Fruit fly (Drosophila melanogaster): ENCODE data around the gene CG8852.

Gene CG8852

DNA sequence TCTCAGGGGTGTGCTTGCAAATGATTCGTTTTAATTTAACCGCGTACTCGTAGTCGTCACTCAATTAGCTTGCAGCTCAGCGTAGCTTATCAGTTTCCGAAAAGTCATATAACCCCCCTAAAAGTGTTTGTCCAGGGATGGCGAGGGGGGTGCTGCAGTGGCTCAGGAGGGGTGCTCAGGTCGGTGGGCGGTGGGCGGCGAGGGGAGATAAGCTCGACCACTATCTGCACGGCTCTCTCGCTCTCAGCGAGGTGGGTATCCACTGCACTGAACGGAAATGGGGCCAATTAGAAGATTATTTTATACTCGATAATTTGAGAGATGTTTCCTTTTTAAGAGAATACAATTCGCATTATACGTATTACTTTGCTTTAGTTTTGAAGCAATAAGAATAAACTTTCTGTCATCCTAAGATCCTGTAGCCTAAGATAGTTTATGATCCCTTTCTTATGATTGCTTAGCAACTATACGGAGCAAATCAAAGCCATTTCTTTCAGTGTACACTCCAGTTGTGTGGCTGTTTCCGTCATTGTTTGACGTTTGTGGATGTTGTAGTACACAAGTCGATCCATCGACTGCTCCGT is 48.3 kb downstream of the CG8852 start (continued):
- TF ChIP-seq CG2712 (tag; optimal IDR thresholded peaks at IDR 0.05) (peak; percentile 79), CG2678 (tag; optimal IDR thresholded peaks at IDR 0.05) (peak; percentile 79), CoRest (tag; optimal IDR thresholded peaks at IDR 0.05) (peak; percentile 82), CG17385 (GFP tag; optimal IDR thresholded peaks at IDR 0.05) (peak; percentile 56), Kr (GFP tag; optimal IDR thresholded peaks at IDR 0.05) (no peak), CG31365 (tag; optimal IDR thresholded peaks at IDR 0.05) (no peak), tap (tag; optimal IDR thresholded peaks at IDR 0.05) (peak; percentile 77), CG4360 (GFP tag; IDR thresholded peaks at IDR 0.05) (no peak), B-H2 (GFP tag; optimal IDR thresholded peaks at IDR 0.05) (no peak), CG6272 (GFP tag; IDR thresholded peaks at IDR 0.05) (peak; percentile 28; the same call in 1 of the 2 replicates), pum (GFP tag; optimal IDR thresholded peaks at IDR 0.05) (peak; percentile 55), sens (GFP tag) (peak; percentile 79), CG31441 (GFP tag; IDR thresholded peaks at IDR 0.05) (no peak; the same call in 1 of the 2 replicates), Ssrp (tag; optimal IDR thresholded peaks at IDR 0.05) (peak; percentile 82), BtbVII (GFP tag; optimal IDR thresholded peaks at IDR 0.05) (peak; percentile 13), D19B (GFP tag; optimal IDR thresholded peaks at IDR 0.05) (no peak), otp (GFP tag; IDR thresholded peaks at IDR 0.05) (0 out of 3 replicates have a peak, but pooled peaks have one; percentile 13), CG17186 (GFP tag; optimal IDR thresholded peaks at IDR 0.05) (no peak)

DNA sequence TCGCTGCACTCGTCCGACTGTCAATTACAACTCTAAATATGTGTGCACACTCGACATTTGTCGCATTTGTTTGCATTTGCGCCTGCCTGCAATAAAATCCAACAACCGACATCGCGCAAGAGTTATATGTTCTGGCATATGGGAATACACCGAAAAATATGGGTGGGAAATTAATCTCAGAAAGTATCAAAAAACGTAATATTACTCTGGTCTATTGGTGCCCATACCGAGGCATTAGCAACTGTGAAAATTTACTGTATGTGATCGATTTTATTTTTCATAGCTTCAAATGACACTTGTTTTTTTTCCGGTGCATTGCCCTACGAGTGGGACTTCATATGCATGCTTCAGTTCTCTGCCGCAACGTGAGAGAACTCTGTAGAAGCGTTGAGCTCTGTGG is 49.0 kb downstream of the CG8852 start:
- TF ChIP-seq yki (optimal IDR thresholded peaks at IDR 0.05) (no peak), sna (GFP tag; IDR thresholded peaks at IDR 0.05; ENCODE audit: partially characterized antibody) (no peak), fd102C (GFP tag; optimal IDR thresholded peaks at IDR 0.05) (peak; percentile 26), Ets65A (GFP tag) (peak; percentile 97), seq (GFP tag; IDR thresholded peaks at IDR 0.05) (peak; percentile 52), CG11696 (GFP tag; IDR thresholded peaks at IDR 0.05) (peak; percentile 50), Nf-YA (GFP tag; IDR thresholded peaks at IDR 0.05) (peak; percentile 55; the same call in 1 of the 2 replicates), org-1 (GFP tag; optimal IDR thresholded peaks at IDR 0.05) (peak; percentile 55), jing (GFP tag; optimal IDR thresholded peaks at IDR 0.05) (peak; percentile 82), CG1602 (GFP tag; optimal IDR thresholded peaks at IDR 0.05) (peak; percentile 71), dan (GFP tag; IDR thresholded peaks at IDR 0.05) (peak; percentile 59; the same call in 1 of the 2 replicates), Ptx1 (GFP tag; IDR thresholded peaks at IDR 0.05) (peak; percentile 80), CG42726 (GFP tag; IDR thresholded peaks at IDR 0.05; ENCODE audit: partially characterized antibody) (no peak), trh (GFP tag; optimal IDR thresholded peaks at IDR 0.05) (no peak), bsh (GFP tag; optimal IDR thresholded peaks at IDR 0.05) (peak; percentile 11 to 94), CG7372 (GFP tag; IDR thresholded peaks at IDR 0.05) (peak; percentile 57), otp (GFP tag; IDR thresholded peaks at IDR 0.05) (peak; percentile 80; the same call in 2 of the 3 replicates), CG15011 (GFP tag; optimal IDR thresholded peaks at IDR 0.05) (peak; percentile 36), psq (GFP tag; optimal IDR thresholded peaks at IDR 0.05) (peak; percentile 7), nmo (GFP tag; optimal IDR thresholded peaks at IDR 0.05) (peak; percentile 90), Hr3 (GFP tag; optimal IDR thresholded peaks at IDR 0.05) (peak; percentile 70), CG4360 (GFP tag; IDR thresholded peaks at IDR 0.05) (peak; percentile 64; the same call in 1 of the 2 replicates), CG17361 (GFP tag; IDR thresholded peaks at IDR 0.05) (peak; percentile 68), Usf (GFP tag; optimal IDR thresholded peaks at IDR 0.05) (peak; percentile 73), sqz (GFP tag; optimal IDR thresholded peaks at IDR 0.05) (peak; percentile 35), CG17829 (tag; optimal IDR thresholded peaks at IDR 0.05) (peak; percentile 85), CG18262 (tag; optimal IDR thresholded peaks at IDR 0.05) (peak; percentile 83), Xbp1 (GFP tag; optimal IDR thresholded peaks at IDR 0.05) (peak; percentile 79), fd3F (GFP tag; optimal IDR thresholded peaks at IDR 0.05) (no peak), Dbx (GFP tag; IDR thresholded peaks at IDR 0.05) (no peak), CG30020 (tag; optimal IDR thresholded peaks at IDR 0.05) (no peak), CG6254 (GFP tag; optimal IDR thresholded peaks at IDR 0.05) (peak; percentile 75), CG10462 (GFP tag; optimal IDR thresholded peaks at IDR 0.05) (peak; percentile 52), exex (tag; optimal IDR thresholded peaks at IDR 0.05) (no peak)

Data from whole organism, embryonic.